Fruit fly (Drosophila melanogaster): Measurements from ENCODE around the gene caup.

caup gene

dm6 chr3L:12640719-12641118, 31.3 kb downstream of the caup start:
- TF ChIP-seq Mnt (GFP tag; optimal IDR thresholded peaks at IDR 0.05), result no peak
- TF ChIP-seq ovo (GFP tag; optimal IDR thresholded peaks at IDR 0.05), result no peak
- no peak for TF ChIP-seq Crg-1 (GFP tag; optimal IDR thresholded peaks at IDR 0.05)

DNA sequence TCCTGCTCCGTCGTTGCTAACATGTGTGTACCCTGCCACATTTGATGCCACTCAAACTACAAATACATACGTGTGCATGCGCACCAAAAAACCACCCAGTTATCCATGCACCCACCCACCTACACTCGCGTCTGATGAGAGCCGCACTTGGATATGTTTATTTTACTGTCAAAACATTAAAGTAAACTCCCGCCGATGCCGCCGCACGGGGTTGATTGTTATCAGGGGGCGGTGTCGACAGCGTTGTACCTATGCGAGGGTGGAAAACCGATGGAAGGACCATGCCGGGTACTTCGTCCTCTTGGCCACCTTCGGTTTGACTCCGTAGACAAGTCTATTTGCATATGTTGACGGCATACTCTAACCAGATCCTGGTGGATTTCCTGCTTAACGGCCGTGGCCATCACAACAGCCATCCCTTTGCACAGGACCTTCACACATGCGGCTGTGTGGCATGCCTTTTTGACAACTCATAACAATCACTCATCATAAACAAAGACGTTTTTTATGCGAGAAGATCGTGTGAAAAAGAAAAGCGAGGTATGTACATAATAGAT, 33.0 kb downstream of the caup start:
- TF ChIP-seq Hr96 (GFP tag; optimal IDR thresholded peaks at IDR 0.05) (no peak), CG1620 (GFP tag; optimal IDR thresholded peaks at IDR 0.05) (no peak), toe (GFP tag; optimal IDR thresholded peaks at IDR 0.05) (no peak), CG5204 (GFP tag; optimal IDR thresholded peaks at IDR 0.05) (no peak), CG12768 (GFP tag; optimal IDR thresholded peaks at IDR 0.05) (no peak), bab1 (GFP tag; optimal IDR thresholded peaks at IDR 0.05) (no peak), pad (GFP tag; optimal IDR thresholded peaks at IDR 0.05) (no peak), Mnt (GFP tag; optimal IDR thresholded peaks at IDR 0.05) (no peak), CG14711 (tag; optimal IDR thresholded peaks at IDR 0.05) (no peak), CG7101 (tag; optimal IDR thresholded peaks at IDR 0.05) (no peak), Clk (GFP tag; optimal IDR thresholded peaks at IDR 0.05) (no peak), CG11617 (GFP tag; optimal IDR thresholded peaks at IDR 0.05) (no peak), kay (GFP tag; ENCODE audit: borderline replicate concordance) (no peak), Crg-1 (GFP tag; optimal IDR thresholded peaks at IDR 0.05) (no peak)

DNA sequence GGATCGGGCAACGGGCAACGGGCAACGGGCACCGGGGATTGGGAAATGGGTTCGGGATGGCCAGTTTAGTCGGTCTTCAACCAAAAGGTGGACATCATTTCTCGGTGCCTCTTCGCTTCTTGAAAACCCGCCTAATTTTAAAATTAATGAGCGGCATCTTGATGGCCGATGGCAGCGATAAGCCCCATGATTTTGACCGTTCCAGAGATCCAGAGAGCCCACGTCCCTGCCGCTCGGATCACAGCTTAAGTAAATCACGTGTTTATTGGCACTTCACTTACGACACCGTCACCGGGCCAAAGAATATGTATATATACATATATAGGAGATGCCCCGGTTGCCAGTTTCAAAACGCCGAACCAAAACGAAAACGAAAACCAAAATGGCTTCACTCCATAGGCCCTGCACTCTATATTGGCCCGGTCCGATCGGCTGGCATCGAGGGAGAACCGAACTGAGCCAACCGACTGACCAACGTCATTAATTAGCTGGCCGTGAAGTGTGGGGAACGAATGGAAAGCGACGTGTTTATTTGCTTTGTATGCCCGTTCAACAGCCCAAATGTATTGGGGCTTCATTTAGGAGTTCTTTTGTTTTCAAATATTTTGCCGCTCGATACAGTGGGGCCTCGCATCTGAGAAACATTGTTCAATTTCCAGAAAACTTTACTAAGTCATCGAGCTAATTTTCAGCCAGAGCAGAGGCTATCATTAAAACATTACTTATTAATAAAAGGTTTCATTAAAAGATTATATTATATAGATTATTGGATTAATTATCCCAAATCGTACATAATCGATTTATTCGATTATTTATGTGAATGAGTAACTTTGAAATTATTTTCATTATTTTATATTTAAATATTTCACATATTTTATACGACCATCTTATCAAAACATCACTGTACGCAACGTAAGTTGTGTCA, 34.7 kb downstream of the caup start:
- no peak for TF ChIP-seq CG7101 (tag; optimal IDR thresholded peaks at IDR 0.05)
- TF ChIP-seq Mnt (GFP tag; optimal IDR thresholded peaks at IDR 0.05), result no peak
- TF ChIP-seq CG11617 (GFP tag; optimal IDR thresholded peaks at IDR 0.05), result no peak
- no peak for TF ChIP-seq CG12768 (GFP tag; optimal IDR thresholded peaks at IDR 0.05)
- TF ChIP-seq Crg-1 (GFP tag; optimal IDR thresholded peaks at IDR 0.05), result no peak
- TF ChIP-seq bab1 (GFP tag; optimal IDR thresholded peaks at IDR 0.05), result no peak

- TF ChIP-seq kay (GFP tag; ENCODE audit: borderline replicate concordance) (no peak), CG5204 (GFP tag; optimal IDR thresholded peaks at IDR 0.05) (no peak), cic (GFP tag; optimal IDR thresholded peaks at IDR 0.05) (no peak), ovo (GFP tag; optimal IDR thresholded peaks at IDR 0.05) (no peak), pad (GFP tag; optimal IDR thresholded peaks at IDR 0.05) (no peak), Mnt (GFP tag; optimal IDR thresholded peaks at IDR 0.05) (no peak), toe (GFP tag; optimal IDR thresholded peaks at IDR 0.05) (no peak)
These were observed 36.7 kb downstream of the caup start for dm6 chr3L:12646102-12646501.

DNA sequence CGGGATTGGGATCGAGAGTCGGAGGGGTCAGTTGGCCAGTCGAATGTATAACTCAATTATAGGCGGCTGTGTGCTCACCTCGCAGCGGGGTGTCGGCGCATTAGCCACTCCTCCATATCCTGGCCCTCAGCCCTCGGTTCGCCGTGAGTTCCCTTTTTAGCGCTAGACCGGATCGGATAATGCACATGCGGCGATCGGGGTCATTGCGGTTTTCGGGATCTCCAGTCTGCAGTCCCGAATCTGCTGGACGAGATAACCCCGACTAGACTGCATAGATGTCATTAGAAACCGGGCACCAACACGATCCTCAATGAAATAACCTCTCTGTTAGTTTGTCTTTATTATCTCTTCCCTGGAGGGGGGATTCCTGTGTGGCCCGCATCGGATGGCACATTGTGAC, 37.9 kb downstream of the caup start:
- TF ChIP-seq tj (GFP tag; optimal IDR thresholded peaks at IDR 0.05) (no peak), Mnt (GFP tag; optimal IDR thresholded peaks at IDR 0.05) (no peak), Crg-1 (GFP tag; optimal IDR thresholded peaks at IDR 0.05) (no peak), cnc (optimal IDR thresholded peaks at IDR 0.05) (no peak), cic (GFP tag; optimal IDR thresholded peaks at IDR 0.05) (no peak)

DNA sequence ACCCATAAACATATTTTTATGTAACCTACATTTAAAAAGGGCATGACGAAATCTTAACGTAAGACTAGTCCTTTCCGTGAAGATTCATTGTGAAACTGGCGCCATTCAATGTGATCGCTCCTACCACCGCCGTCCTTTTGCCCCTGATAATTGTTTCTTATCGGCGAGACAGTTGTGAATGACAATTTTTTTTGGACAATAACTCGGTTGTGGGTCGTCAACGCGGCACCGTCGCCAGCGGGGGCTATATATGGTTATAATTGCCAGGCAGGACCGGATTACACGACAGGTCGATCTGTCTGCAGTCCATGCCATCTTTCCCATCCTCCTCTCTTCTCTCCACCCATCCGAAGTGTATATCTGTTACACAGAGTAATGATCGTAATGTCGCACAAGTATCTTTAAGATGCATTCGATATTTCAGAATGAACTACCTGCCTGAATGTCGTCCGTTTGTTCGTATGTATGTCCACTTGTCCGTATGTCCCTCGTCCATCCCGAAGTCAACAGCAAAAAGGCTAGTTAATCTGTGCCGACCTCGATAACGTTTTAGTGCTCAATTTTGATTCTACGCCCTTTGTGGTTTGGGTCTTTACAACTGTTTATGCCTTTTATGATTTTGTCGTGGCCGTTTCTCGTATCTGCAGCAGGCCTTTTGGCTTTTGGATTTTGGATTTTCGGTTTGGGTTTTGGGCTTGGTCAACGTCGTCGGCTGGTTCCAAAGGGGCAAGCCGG, 39.8 kb downstream of the caup start:
- TF ChIP-seq bab1 (GFP tag; optimal IDR thresholded peaks at IDR 0.05) (no peak), cic (GFP tag; optimal IDR thresholded peaks at IDR 0.05) (no peak), toe (GFP tag; optimal IDR thresholded peaks at IDR 0.05) (no peak), pad (GFP tag; optimal IDR thresholded peaks at IDR 0.05) (no peak), kay (GFP tag; ENCODE audit: borderline replicate concordance) (no peak), tj (GFP tag; optimal IDR thresholded peaks at IDR 0.05) (no peak), Clk (GFP tag; optimal IDR thresholded peaks at IDR 0.05) (no peak), CG12768 (GFP tag; optimal IDR thresholded peaks at IDR 0.05) (no peak), CG5204 (GFP tag; optimal IDR thresholded peaks at IDR 0.05) (no peak), CG7045 (GFP tag; optimal IDR thresholded peaks at IDR 0.05) (no peak), Crg-1 (GFP tag; optimal IDR thresholded peaks at IDR 0.05) (no peak), ovo (GFP tag; optimal IDR thresholded peaks at IDR 0.05) (no peak), cnc (optimal IDR thresholded peaks at IDR 0.05) (no peak), CG1620 (GFP tag; optimal IDR thresholded peaks at IDR 0.05) (no peak), CG11617 (GFP tag; optimal IDR thresholded peaks at IDR 0.05) (no peak), Mnt (GFP tag; optimal IDR thresholded peaks at IDR 0.05) (no peak), CG33017 (tag; optimal IDR thresholded peaks at IDR 0.05) (no peak), CG14711 (tag; optimal IDR thresholded peaks at IDR 0.05) (no peak), Hr96 (GFP tag; optimal IDR thresholded peaks at IDR 0.05) (no peak), CG7101 (tag; optimal IDR thresholded peaks at IDR 0.05) (no peak)

Measured in whole organism, adult.